Fruit fly (Drosophila melanogaster): ENCODE data around the gene CG13728.

CG13728 gene

DNA sequence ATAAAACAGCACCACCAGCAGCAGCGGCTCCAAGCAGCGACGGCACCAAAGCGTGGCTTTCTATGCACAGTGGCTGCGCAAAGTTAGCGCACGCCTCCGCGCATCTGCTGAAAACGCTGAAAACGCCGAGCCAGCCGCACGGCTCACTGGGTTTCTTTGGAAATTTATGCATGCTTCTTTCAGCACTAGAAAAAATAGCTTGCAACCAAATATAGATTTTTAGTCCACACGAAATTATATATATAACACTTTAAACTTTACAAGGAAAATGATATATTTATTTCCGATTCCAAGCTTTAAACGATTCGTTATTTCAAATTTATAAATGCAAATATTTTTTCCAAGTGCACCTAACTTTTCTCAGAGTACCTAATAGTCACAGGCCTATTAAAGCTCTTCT lies 22.1 kb upstream of the CG13728 start (continued):
- TF ChIP-seq NC2β (GFP tag; optimal IDR thresholded peaks at IDR 0.05) (no peak), lab (GFP tag; optimal IDR thresholded peaks at IDR 0.05) (peak; percentile 42), fd3F (GFP tag; optimal IDR thresholded peaks at IDR 0.05) (peak; percentile 2), Chrac-16 (GFP tag; optimal IDR thresholded peaks at IDR 0.05) (no peak), CG6813 (GFP tag; optimal IDR thresholded peaks at IDR 0.05) (peak; percentile 12), CG10366 (GFP tag; IDR thresholded peaks at IDR 0.05) (peak; percentile 33), Dfd (GFP tag; optimal IDR thresholded peaks at IDR 0.05) (no peak), Lhr (GFP tag; optimal IDR thresholded peaks at IDR 0.05) (no peak), yki (optimal IDR thresholded peaks at IDR 0.05) (no peak), fru (optimal IDR thresholded peaks at IDR 0.05) (no peak), CG9932 (GFP tag; IDR thresholded peaks at IDR 0.05) (peak; percentile 40), ATbp (GFP tag; optimal IDR thresholded peaks at IDR 0.05) (peak; percentile 5), lilli (GFP tag; optimal IDR thresholded peaks at IDR 0.05) (peak; percentile 17), Hr39 (optimal IDR thresholded peaks at IDR 0.05) (no peak), crol (GFP tag; IDR thresholded peaks at IDR 0.05) (no peak), Rfx (GFP tag; IDR thresholded peaks at IDR 0.05) (peak; percentile 33; the same call in 1 of the 2 replicates), CG8924 (tag; optimal IDR thresholded peaks at IDR 0.05) (peak; percentile 50), tna (GFP tag; IDR thresholded peaks at IDR 0.05; ENCODE audit: partially characterized antibody) (no peak), CG7745 (tag; optimal IDR thresholded peaks at IDR 0.05) (no peak), Sox100B (GFP tag; optimal IDR thresholded peaks at IDR 0.05) (peak; percentile 34), CG5953 (GFP tag; IDR thresholded peaks at IDR 0.05) (no peak), CG14050 (GFP tag; IDR thresholded peaks at IDR 0.05) (peak; percentile 21; the same call in 1 of the 3 replicates), CG10267 (tag; optimal IDR thresholded peaks at IDR 0.05) (peak; percentile 9), br (optimal IDR thresholded peaks at IDR 0.05) (no peak), CG8944 (GFP tag; optimal IDR thresholded peaks at IDR 0.05) (peak; percentile 20), CG13123 (GFP tag; optimal IDR thresholded peaks at IDR 0.05) (peak; percentile 9), sc (optimal IDR thresholded peaks at IDR 0.05) (no peak), sc (GFP tag; optimal IDR thresholded peaks at IDR 0.05) (no peak), CG5180 (GFP tag; optimal IDR thresholded peaks at IDR 0.05) (no peak), hkb (optimal IDR thresholded peaks at IDR 0.05) (no peak), hkb (GFP tag; IDR thresholded peaks at IDR 0.05) (peak; percentile 15; the same call in 1 of the 2 replicates), CG5245 (GFP tag; optimal IDR thresholded peaks at IDR 0.05) (no peak), chinmo (GFP tag; IDR thresholded peaks at IDR 0.05; ENCODE audit: partially characterized antibody) (no peak), zfh1 (GFP tag; IDR thresholded peaks at IDR 0.05) (peak; percentile 26; the same call in 1 of the 3 replicates), az2 (GFP tag; optimal IDR thresholded peaks at IDR 0.05) (peak; percentile 32), HLH3B (GFP tag; IDR thresholded peaks at IDR 0.05) (peak; percentile 51), CG43689 (GFP tag; IDR thresholded peaks at IDR 0.05) (no peak), Dek (tag; optimal IDR thresholded peaks at IDR 0.05) (peak; percentile 12), HHEX (GFP tag; optimal IDR thresholded peaks at IDR 0.05) (peak; percentile 28), stwl (tag; optimal IDR thresholded peaks at IDR 0.05) (no peak), MESR4 (GFP tag; optimal IDR thresholded peaks at IDR 0.05) (no peak), CG7372 (GFP tag; IDR thresholded peaks at IDR 0.05) (no peak), Abd-B (GFP tag; optimal IDR thresholded peaks at IDR 0.05) (peak; percentile 31), sisA (GFP tag; IDR thresholded peaks at IDR 0.05) (peak; percentile 33), ash1 (GFP tag; optimal IDR thresholded peaks at IDR 0.05) (no peak), BtbVII (GFP tag; optimal IDR thresholded peaks at IDR 0.05) (no peak), Elba2 (GFP tag; optimal IDR thresholded peaks at IDR 0.05) (no peak), CG17802 (tag; optimal IDR thresholded peaks at IDR 0.05) (no peak), ac (GFP tag; optimal IDR thresholded peaks at IDR 0.05) (no peak), pan (optimal IDR thresholded peaks at IDR 0.05) (no peak), pan (GFP tag; optimal IDR thresholded peaks at IDR 0.05 in 1 of 2, IDR thresholded peaks at IDR 0.05 in 1 of 2) (no peak), Vsx1 (GFP tag; optimal IDR thresholded peaks at IDR 0.05) (peak; percentile 40), Hr51 (GFP tag; optimal IDR thresholded peaks at IDR 0.05) (peak in 1 of 2 experiments; percentile 25)

Data from whole organism, embryonic.